Fruit fly (Drosophila melanogaster): ENCODE data around the gene CG17570.

The CG17570 gene

DNA sequence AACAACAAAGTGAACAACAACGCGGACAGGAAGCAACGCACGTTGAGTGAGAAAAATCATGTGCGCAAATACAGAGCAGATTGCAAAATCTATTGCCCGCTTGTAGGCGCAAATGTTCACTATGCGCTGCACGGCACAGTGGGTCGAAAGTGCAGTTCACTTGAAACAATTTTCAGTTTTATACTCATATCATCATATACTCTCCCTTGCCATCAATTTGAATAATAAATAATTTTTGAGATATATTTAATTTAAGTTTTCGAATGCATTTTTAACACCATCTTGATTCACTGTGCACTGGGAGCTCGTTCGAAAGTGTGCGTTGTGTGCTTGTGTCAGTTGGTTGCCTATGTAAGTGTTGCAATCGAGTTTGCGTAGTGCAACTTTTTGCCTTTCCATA lies 3.0 kb upstream of the CG17570 start (continued):
- TF ChIP-seq CG13296 (GFP tag; optimal IDR thresholded peaks at IDR 0.05) (no peak), CG6683 (GFP tag; optimal IDR thresholded peaks at IDR 0.05) (no peak), CG14014 (GFP tag; IDR thresholded peaks at IDR 0.05) (peak; percentile 60), hth (optimal IDR thresholded peaks at IDR 0.05) (no peak), ranshi (GFP tag; IDR thresholded peaks at IDR 0.05) (peak; percentile 76), pum (GFP tag; optimal IDR thresholded peaks at IDR 0.05) (peak; percentile 28), CG30431 (GFP tag; optimal IDR thresholded peaks at IDR 0.05) (peak; percentile 90), corto (GFP tag; optimal IDR thresholded peaks at IDR 0.05) (no peak), ttk (GFP tag; IDR thresholded peaks at IDR 0.05) (peak; percentile 67), Adf1 (GFP tag; IDR thresholded peaks at IDR 0.05) (no peak), CG9609 (GFP tag; optimal IDR thresholded peaks at IDR 0.05) (no peak), Dip2 (GFP tag; IDR thresholded peaks at IDR 0.05) (no peak), pnt (GFP tag; optimal IDR thresholded peaks at IDR 0.05) (peak; percentile 29), Bgb (GFP tag; IDR thresholded peaks at IDR 0.05; ENCODE audit: partially characterized antibody) (peak; percentile 26; the same call in 1 of the 2 replicates), sqz (GFP tag; optimal IDR thresholded peaks at IDR 0.05) (no peak), nom (GFP tag; optimal IDR thresholded peaks at IDR 0.05) (no peak), tna (GFP tag; IDR thresholded peaks at IDR 0.05; ENCODE audit: partially characterized antibody) (no peak), Ada2b (GFP tag; IDR thresholded peaks at IDR 0.05) (peak; percentile 81), gcm (GFP tag; optimal IDR thresholded peaks at IDR 0.05) (peak; percentile 49), Pdp1 (GFP tag; optimal IDR thresholded peaks at IDR 0.05) (peak; percentile 47 to 53), Usf (GFP tag; optimal IDR thresholded peaks at IDR 0.05) (peak; percentile 61), HHEX (GFP tag; optimal IDR thresholded peaks at IDR 0.05) (peak; percentile 36), CG11723 (GFP tag; optimal IDR thresholded peaks at IDR 0.05) (peak; percentile 43), gfzf (GFP tag; optimal IDR thresholded peaks at IDR 0.05) (no peak), CG10654 (GFP tag; optimal IDR thresholded peaks at IDR 0.05) (peak; percentile 39), Atf6 (GFP tag; IDR thresholded peaks at IDR 0.05) (peak; percentile 47; the same call in 1 of the 2 replicates), al (GFP tag; IDR thresholded peaks at IDR 0.05) (no peak), Fer3 (tag; optimal IDR thresholded peaks at IDR 0.05) (peak; percentile 31), cad (GFP tag; optimal IDR thresholded peaks at IDR 0.05) (no peak), dmrt99B (tag; optimal IDR thresholded peaks at IDR 0.05) (peak; percentile 68), CG10267 (tag; optimal IDR thresholded peaks at IDR 0.05) (peak; percentile 43), Dfd (GFP tag; optimal IDR thresholded peaks at IDR 0.05) (no peak), Hmx (GFP tag; optimal IDR thresholded peaks at IDR 0.05) (no peak), chinmo (GFP tag; IDR thresholded peaks at IDR 0.05; ENCODE audit: partially characterized antibody) (no peak), YL-1 (GFP tag; optimal IDR thresholded peaks at IDR 0.05) (peak; percentile 11), CG4360 (GFP tag; IDR thresholded peaks at IDR 0.05) (no peak), pros (GFP tag; optimal IDR thresholded peaks at IDR 0.05) (no peak), CG7987 (GFP tag; optimal IDR thresholded peaks at IDR 0.05) (no peak), CG16779 (GFP tag; IDR thresholded peaks at IDR 0.05) (no peak), CG9215 (GFP tag; IDR thresholded peaks at IDR 0.05) (peak; percentile 40), Kr (GFP tag; optimal IDR thresholded peaks at IDR 0.05) (peak; percentile 48), Six4 (GFP tag; optimal IDR thresholded peaks at IDR 0.05) (no peak), CG7786 (GFP tag; optimal IDR thresholded peaks at IDR 0.05) (no peak), CG11696 (GFP tag; IDR thresholded peaks at IDR 0.05) (peak; percentile 56; the same call in 1 of the 2 replicates), lbe (GFP tag; optimal IDR thresholded peaks at IDR 0.05) (no peak), CG31441 (GFP tag; IDR thresholded peaks at IDR 0.05) (peak; percentile 63), ftz-f1 (GFP tag; optimal IDR thresholded peaks at IDR 0.05) (no peak), zfh1 (GFP tag; IDR thresholded peaks at IDR 0.05) (peak; percentile 83), kay (GFP tag; optimal IDR thresholded peaks at IDR 0.05) (peak; percentile 9), lab (GFP tag; optimal IDR thresholded peaks at IDR 0.05) (peak; percentile 52), slou (GFP tag; optimal IDR thresholded peaks at IDR 0.05) (peak; percentile 64), mam (GFP tag; optimal IDR thresholded peaks at IDR 0.05) (peak; percentile 20)
